Worm (Caenorhabditis elegans) whole organism, L1 larva: ENCODE measurements around the gene mrpl-12.

Source experiments
- C04F5.9 ChIP-seq: sonication (generic microtip); optimal IDR thresholded peaks from 2 replicates; lab custom pipeline; 2016; ENCODE audit warnings: missing genetic modification characterization, missing compliant biosample characterization
- C16A3.4 ChIP-seq: fragments of 150-350 bp; optimal IDR thresholded peaks from 2 replicates; lab custom pipeline; 2014; ENCODE audit warnings: missing biosample characterization, missing genetic modification characterization
- C34B4.2 ChIP-seq: sonication (generic microtip); optimal IDR thresholded peaks from 2 replicates; lab custom pipeline; 2017; ENCODE audit warnings: mild to moderate bottlenecking, missing genetic modification characterization, missing compliant biosample characterization
- F16B12.6 ChIP-seq: fragments of 150-350 bp; optimal IDR thresholded peaks from 2 replicates; lab custom pipeline; 2014; ENCODE audit warnings: missing biosample characterization, missing genetic modification characterization
- Y116A8C.19 ChIP-seq: sonication (generic microtip); optimal IDR thresholded peaks from 2 replicates; lab custom pipeline; 2016; ENCODE audit warnings: missing compliant biosample characterization, missing genetic modification characterization, borderline replicate concordance
- alr-1 ChIP-seq: fragments of 200-800 bp; sonication (Bioruptor generic); optimal IDR thresholded peaks from 2 replicates; lab custom pipeline; 2018; ENCODE audit warnings: borderline replicate concordance, mild to moderate bottlenecking, missing genetic modification characterization, missing compliant biosample characterization
- ceh-8 ChIP-seq: fragments of 200-800 bp; sonication (Bioruptor generic); optimal IDR thresholded peaks from 2 replicates; lab custom pipeline; 2018; ENCODE audit warnings: mild to moderate bottlenecking, missing genetic modification characterization, moderate library complexity, missing compliant biosample characterization
- ceh-90 ChIP-seq: sonication (generic microtip); optimal IDR thresholded peaks from 2 replicates; lab custom pipeline; 2016; ENCODE audit warnings: missing genetic modification characterization, missing compliant biosample characterization
- ces-1 ChIP-seq: fragments of 150-350 bp; optimal IDR thresholded peaks from 2 replicates; lab custom pipeline; 2014; ENCODE audit warnings: missing biosample characterization, missing genetic modification reagents, missing genetic modification characterization
- dpl-1 ChIP-seq, 3 experiments: fragments of 150-350 bp in 2 of 3; sonication (generic microtip) in 1 of 3; optimal IDR thresholded peaks; 2 replicates each; lab custom pipeline; 2014 to 2017; ENCODE audit warnings: missing biosample characterization in 3 of 3, missing genetic modification characterization in 3 of 3, missing genetic modification reagents in 3 of 3
- dsc-1 ChIP-seq: sonication (generic microtip); optimal IDR thresholded peaks from 2 replicates; lab custom pipeline; 2016; ENCODE audit warnings: mild to moderate bottlenecking, missing genetic modification characterization, missing compliant biosample characterization
- efl-1 ChIP-seq, 4 experiments: fragments of 150-350 bp; optimal IDR thresholded peaks in 3 of 4; peaks in 1 of 4; 1 replicate in 1 of 4; 2 replicates in 3 of 4; lab custom pipeline; 2014; ENCODE audit warnings: missing biosample characterization in 2 of 4, missing genetic modification characterization in 2 of 4, missing genetic modification reagents in 2 of 4
- efl-3 ChIP-seq: fragments of 200-800 bp; sonication (Bioruptor generic); optimal IDR thresholded peaks from 2 replicates; lab custom pipeline; 2018; ENCODE audit warnings: mild to moderate bottlenecking, missing genetic modification characterization, missing compliant biosample characterization
- elt-2 ChIP-seq: sonication (generic microtip); optimal IDR thresholded peaks from 2 replicates; lab custom pipeline; 2016; ENCODE audit warnings: missing genetic modification characterization, mild to moderate bottlenecking, inconsistent platforms, missing compliant biosample characterization, missing genetic modification reagents
- elt-3 ChIP-seq, 6 experiments: fragments of 150-350 bp in 1 of 6; sonication (generic microtip); optimal IDR thresholded peaks; 2 replicates each; lab custom pipeline; 2017 to 2018; ENCODE audit warnings: missing biosample characterization in 6 of 6, missing genetic modification characterization in 6 of 6, inconsistent platforms in 1 of 6
- ets-5 ChIP-seq: fragments of 200-800 bp; sonication (Bioruptor generic); IDR thresholded peaks from 2 replicates; pipeline ENCODE4 v1.3.6; 2022; ENCODE audit warnings: missing genetic modification characterization, missing compliant biosample characterization
- fkh-10 ChIP-seq: sonication (generic microtip); optimal IDR thresholded peaks from 2 replicates; lab custom pipeline; 2017; ENCODE audit warnings: missing biosample characterization, missing genetic modification reagents, missing genetic modification characterization
- fkh-8 ChIP-seq: sonication (generic microtip); optimal IDR thresholded peaks from 2 replicates; lab custom pipeline; 2016; ENCODE audit warnings: mild to moderate bottlenecking, missing genetic modification characterization, missing compliant biosample characterization
- grh-1 ChIP-seq: fragments of 200-800 bp; sonication (Bioruptor generic); IDR thresholded peaks from 2 replicates; pipeline ENCODE4 v1.3.6; 2022; ENCODE audit warnings: missing genetic modification reagents, missing genetic modification characterization, missing compliant biosample characterization
- hlh-17 ChIP-seq: fragments of 200-800 bp; sonication (Bioruptor generic); optimal IDR thresholded peaks from 2 replicates; lab custom pipeline; 2018; ENCODE audit warnings: missing genetic modification characterization, mild to moderate bottlenecking, missing compliant biosample characterization, moderate library complexity, borderline replicate concordance
- hpl-2 ChIP-seq: fragments of 150-350 bp; optimal IDR thresholded peaks from 2 replicates; lab custom pipeline; 2014; ENCODE audit warnings: missing biosample characterization, missing genetic modification reagents, missing genetic modification characterization
- irx-1 ChIP-seq: sonication (generic microtip); optimal IDR thresholded peaks from 2 replicates; lab custom pipeline; 2016; ENCODE audit warnings: missing genetic modification characterization, missing compliant biosample characterization
- isw-1 ChIP-seq: fragments of 200-800 bp; sonication (Bioruptor generic); IDR thresholded peaks from 2 replicates; pipeline ENCODE4 v1.3.6; 2022; ENCODE audit warnings: missing genetic modification characterization, missing compliant biosample characterization
- lin-14 ChIP-seq: fragments of 200-800 bp; sonication (Bioruptor generic); optimal IDR thresholded peaks from 2 replicates; lab custom pipeline; 2018; ENCODE audit warnings: mild to moderate bottlenecking, missing genetic modification characterization, moderate library complexity, missing compliant biosample characterization
- lin-35 ChIP-seq, 2 experiments: fragments of 150-350 bp; optimal IDR thresholded peaks; 2 replicates each; lab custom pipeline; 2014; ENCODE audit warnings: missing biosample characterization in 2 of 2, missing genetic modification characterization in 2 of 2, missing genetic modification reagents in 2 of 2
- lin-39 ChIP-seq: fragments of 150-350 bp; optimal IDR thresholded peaks from 2 replicates; lab custom pipeline; 2014; ENCODE audit warnings: missing biosample characterization, missing genetic modification reagents, missing genetic modification characterization
- lir-3 ChIP-seq: sonication (generic microtip); optimal IDR thresholded peaks from 2 replicates; lab custom pipeline; 2016; ENCODE audit warnings: mild to moderate bottlenecking, missing genetic modification characterization, moderate library complexity, missing compliant biosample characterization; ENCODE audit not compliant: poor library complexity
- lsy-2 ChIP-seq, 2 experiments: fragments of 150-350 bp; optimal IDR thresholded peaks; 2 replicates each; lab custom pipeline; 2014; ENCODE audit warnings: missing biosample characterization in 2 of 2, missing genetic modification characterization in 2 of 2
- mdl-1 ChIP-seq, 2 experiments: fragments of 150-350 bp; optimal IDR thresholded peaks; 2 replicates each; lab custom pipeline; 2014 to 2017; ENCODE audit warnings: missing biosample characterization in 2 of 2, missing genetic modification characterization in 2 of 2, inconsistent platforms in 1 of 2
- mep-1 ChIP-seq: fragments of 150-350 bp; optimal IDR thresholded peaks from 2 replicates; lab custom pipeline; 2014; ENCODE audit warnings: missing biosample characterization, missing genetic modification characterization
- nhr-20 ChIP-seq: sonication (generic microtip); optimal IDR thresholded peaks from 2 replicates; lab custom pipeline; 2016; ENCODE audit warnings: mild to moderate bottlenecking, missing genetic modification characterization, missing compliant biosample characterization
- nhr-237 ChIP-seq: fragments of 150-350 bp; optimal IDR thresholded peaks from 2 replicates; lab custom pipeline; 2014; ENCODE audit warnings: missing biosample characterization, missing genetic modification characterization
- nhr-28 ChIP-seq: fragments of 150-350 bp; optimal IDR thresholded peaks from 2 replicates; lab custom pipeline; 2014; ENCODE audit warnings: missing biosample characterization, missing genetic modification characterization
- nhr-47 ChIP-seq: sonication (generic microtip); optimal IDR thresholded peaks from 2 replicates; lab custom pipeline; 2016; ENCODE audit warnings: mild to moderate bottlenecking, missing genetic modification characterization, moderate library complexity, missing compliant biosample characterization
- nhr-71 ChIP-seq: sonication (generic microtip); optimal IDR thresholded peaks from 2 replicates; lab custom pipeline; 2016; ENCODE audit warnings: mild to moderate bottlenecking, missing genetic modification characterization, moderate library complexity, missing compliant biosample characterization
- nhr-76 ChIP-seq: sonication (generic microtip); optimal IDR thresholded peaks from 2 replicates; lab custom pipeline; 2017; ENCODE audit warnings: missing biosample characterization, missing genetic modification characterization
- nhr-77 ChIP-seq: fragments of 150-350 bp; optimal IDR thresholded peaks from 2 replicates; lab custom pipeline; 2014; ENCODE audit warnings: missing biosample characterization, missing genetic modification characterization
- nhr-90 ChIP-seq: sonication (generic microtip); optimal IDR thresholded peaks from 2 replicates; lab custom pipeline; 2016; ENCODE audit warnings: mild to moderate bottlenecking, missing genetic modification characterization, missing compliant biosample characterization; ENCODE audit not compliant: poor library complexity
- pqm-1 ChIP-seq: sonication (generic microtip); optimal IDR thresholded peaks from 3 replicates; lab custom pipeline; 2017; ENCODE audit warnings: missing biosample characterization, missing genetic modification characterization
- rnt-1 ChIP-seq: sonication (generic microtip); optimal IDR thresholded peaks from 2 replicates; lab custom pipeline; 2016; ENCODE audit warnings: mild to moderate bottlenecking, missing genetic modification characterization, moderate library complexity, missing compliant biosample characterization
- skn-1 ChIP-seq: fragments of 150-350 bp; optimal IDR thresholded peaks from 2 replicates; lab custom pipeline; 2014; ENCODE audit warnings: missing biosample characterization, missing genetic modification characterization
- snu-23 ChIP-seq: sonication (generic microtip); optimal IDR thresholded peaks from 2 replicates; lab custom pipeline; 2016; ENCODE audit warnings: missing genetic modification characterization, missing compliant biosample characterization
- sox-4 ChIP-seq: sonication (generic microtip); optimal IDR thresholded peaks from 2 replicates; lab custom pipeline; 2016; ENCODE audit warnings: missing genetic modification characterization, missing compliant biosample characterization
- sptf-1 ChIP-seq: fragments of 150-350 bp; optimal IDR thresholded peaks from 2 replicates; lab custom pipeline; 2014; ENCODE audit warnings: missing biosample characterization, missing genetic modification characterization
- sup-37 ChIP-seq: fragments of 200-800 bp; sonication (Bioruptor generic); optimal IDR thresholded peaks from 2 replicates; lab custom pipeline; 2018; ENCODE audit warnings: mild to moderate bottlenecking, missing genetic modification characterization, missing compliant biosample characterization
- tbx-2 ChIP-seq: sonication (generic microtip); optimal IDR thresholded peaks from 2 replicates; lab custom pipeline; 2016; ENCODE audit warnings: missing genetic modification characterization, missing compliant biosample characterization
- unc-130 ChIP-seq: fragments of 150-350 bp; optimal IDR thresholded peaks from 2 replicates; lab custom pipeline; 2017; ENCODE audit warnings: missing biosample characterization, missing genetic modification characterization, inconsistent platforms
- unc-98 ChIP-seq: fragments of 200-800 bp; sonication (Bioruptor generic); IDR thresholded peaks from 2 replicates; pipeline ENCODE4 v1.3.6; 2022; ENCODE audit warnings: missing genetic modification characterization, missing compliant biosample characterization
- zag-1 ChIP-seq: fragments of 150-350 bp; optimal IDR thresholded peaks from 2 replicates; lab custom pipeline; 2014; ENCODE audit warnings: missing biosample characterization, missing genetic modification characterization
- zip-4 ChIP-seq: fragments of 200-800 bp; sonication (Bioruptor generic); optimal IDR thresholded peaks from 2 replicates; lab custom pipeline; 2018; ENCODE audit warnings: mild to moderate bottlenecking, missing genetic modification characterization, moderate library complexity, missing compliant biosample characterization
- ztf-11 ChIP-seq, 2 experiments: sonication (generic microtip); optimal IDR thresholded peaks; 2 replicates each; lab custom pipeline; 2016 to 2017; ENCODE audit warnings: missing genetic modification characterization in 2 of 2, missing biosample characterization in 1 of 2, missing compliant biosample characterization in 1 of 2
- ztf-4 ChIP-seq: fragments of 150-350 bp; optimal IDR thresholded peaks from 2 replicates; lab custom pipeline; 2014; ENCODE audit warnings: missing biosample characterization, missing genetic modification characterization

Gene mrpl-12

DNA sequence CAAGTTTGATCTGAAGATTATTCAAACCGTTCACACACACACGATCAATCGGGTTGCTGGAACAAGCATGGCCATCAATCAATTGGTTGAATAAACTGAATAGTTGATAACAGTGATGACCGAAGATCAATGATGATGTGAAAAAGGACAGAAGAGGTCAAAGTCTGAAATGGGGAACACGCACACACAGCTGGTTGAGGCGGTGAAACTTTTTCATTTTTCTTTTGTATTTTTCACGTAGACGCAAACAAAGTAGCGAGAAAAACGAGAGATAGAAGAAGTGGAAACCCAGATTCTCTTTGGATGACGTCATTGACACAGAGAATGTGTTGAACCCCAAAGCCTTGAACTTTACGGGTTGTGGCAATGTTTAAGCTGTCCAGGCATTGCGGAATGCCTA is 9.9 kb downstream of the mrpl-12 start:
- TF ChIP-seq Y116A8C.19 (no peak), isw-1 (GFP tag; lab: Robert Waterston, UW) (no peak), fkh-8 (tag; lab: Kevin White, UChicago) (no peak), mep-1 (peak; percentile 59), ceh-8 (no peak), pqm-1 (no peak), hpl-2 (GFP tag; lab: Kevin White, UChicago) (no peak), lsy-2 (tag; optimal IDR thresholded peaks at IDR 0.05; lab: Kevin White, UChicago) (peak; percentile 26 to 30), nhr-90 (tag; lab: Kevin White, UChicago) (peak; percentile 67), fkh-10 (no peak), nhr-20 (peak; percentile 69), sox-4 (tag; lab: Kevin White, UChicago) (no peak), mdl-1 (tag; optimal IDR thresholded peaks at IDR 0.05; lab: Kevin White, UChicago) (peak in 1 of 2 experiments; percentile 46), sptf-1 (tag; lab: Kevin White, UChicago) (no peak), ceh-90 (tag; lab: Kevin White, UChicago) (no peak), lin-14 (peak; percentile 80), zag-1 (tag; lab: Kevin White, UChicago) (no peak), lin-35 (GFP tag; optimal IDR thresholded peaks at IDR 0.05; lab: Kevin White, UChicago) (peak in 1 of 2 experiments; percentile 65), ztf-11 (tag; optimal IDR thresholded peaks at IDR 0.05; lab: Kevin White, UChicago) (no peak), C16A3.4 (tag; lab: Kevin White, UChicago) (peak; percentile 48), elt-2 (tag; lab: Kevin White, UChicago) (no peak), F16B12.6 (tag; lab: Kevin White, UChicago) (no peak), ets-5 (no peak), nhr-76 (tag; lab: Kevin White, UChicago) (peak; percentile 9), snu-23 (GFP tag; lab: Kevin White, UChicago) (peak; percentile 76), dpl-1 (GFP tag; optimal IDR thresholded peaks at IDR 0.05; lab: Kevin White, UChicago) (peak in 1 of 3 experiments; percentile 38), efl-1 (optimal IDR thresholded peaks at IDR 0.05; lab: Kevin White, UChicago) (peak in 1 of 2 experiments; percentile 11), efl-1 (GFP tag; optimal IDR thresholded peaks at IDR 0.05 in 1 of 2; lab: Kevin White, UChicago) (peak in 1 of 2 experiments; percentile 93), ztf-4 (tag; lab: Kevin White, UChicago) (peak; percentile 72), nhr-71 (tag; lab: Kevin White, UChicago) (peak; percentile 78), irx-1 (tag; lab: Kevin White, UChicago) (no peak), lin-39 (tag; lab: Kevin White, UChicago) (no peak), grh-1 (GFP tag; lab: Robert Waterston, UW) (peak; percentile 35; the same call in 1 of the 2 replicates), lir-3 (no peak), nhr-237 (tag; lab: Kevin White, UChicago) (no peak), tbx-2 (peak; percentile 26), nhr-28 (tag; lab: Kevin White, UChicago) (no peak), unc-98 (GFP tag; lab: Robert Waterston, UW) (no peak), alr-1 (tag; lab: Kevin White, UChicago) (no peak), nhr-47 (peak; percentile 40), hlh-17 (GFP tag; lab: Kevin White, UChicago) (no peak), rnt-1 (tag; lab: Kevin White, UChicago) (peak; percentile 32), elt-3 (tag; optimal IDR thresholded peaks at IDR 0.05; lab: Kevin White, UChicago) (peak in 4 of 6 experiments; percentile 58 to 90 (median 76)), unc-130 (tag; lab: Kevin White, UChicago) (peak; percentile 50), zip-4 (GFP tag; lab: Kevin White, UChicago) (no peak), sup-37 (GFP tag; lab: Kevin White, UChicago) (peak; percentile 37), ces-1 (no peak), nhr-77 (tag; lab: Kevin White, UChicago) (no peak), dsc-1 (tag; lab: Kevin White, UChicago) (no peak), C34B4.2 (tag; lab: Kevin White, UChicago) (no peak), skn-1 (tag; lab: Kevin White, UChicago) (no peak), C04F5.9 (no peak), efl-3 (GFP tag; lab: Kevin White, UChicago) (no peak)
